Fruit fly (Drosophila melanogaster) whole organism, embryonic: Measurements from ENCODE around the gene CG18473.

Experiments
- C15 ChIP-seq: fragments of 200-800 bp; sonication (Bioruptor generic); IDR thresholded peaks from 3 replicates; pipeline ENCODE4 v1.3.6; 2022; ENCODE audit warnings: missing biosample characterization, missing genetic modification characterization
- CG10147 ChIP-seq: fragments of 200-800 bp; sonication (Bioruptor generic); optimal IDR thresholded peaks from 2 replicates; lab custom pipeline; 2019; ENCODE audit warnings: missing biosample characterization, mild to moderate bottlenecking, missing genetic modification characterization, moderate library complexity
- CG11093 ChIP-seq: fragments of 200-800 bp; sonication (Bioruptor generic); IDR thresholded peaks from 3 replicates; pipeline ENCODE4 v1.3.6; 2022; ENCODE audit warnings: missing biosample characterization, missing genetic modification characterization
- CG11456 ChIP-seq: fragments of 200-800 bp; sonication (Bioruptor generic); IDR thresholded peaks from 3 replicates; pipeline ENCODE4 v1.3.6; 2022; ENCODE audit warnings: missing biosample characterization, missing genetic modification characterization
- CG11560 ChIP-seq: fragments of 200-800 bp; sonication (Bioruptor generic); IDR thresholded peaks from 3 replicates; pipeline ENCODE4 v1.3.6; 2022; ENCODE audit warnings: missing biosample characterization, missing genetic modification characterization
- CG12219 ChIP-seq: fragments of 200-800 bp; sonication (Bioruptor generic); optimal IDR thresholded peaks from 3 replicates; lab custom pipeline; 2018; ENCODE audit warnings: missing biosample characterization, mild to moderate bottlenecking, missing genetic modification characterization
- CG13894 ChIP-seq: fragments of 200-800 bp; sonication (Bioruptor generic); optimal IDR thresholded peaks from 3 replicates; lab custom pipeline; 2018; ENCODE audit warnings: missing biosample characterization, mild to moderate bottlenecking, missing genetic modification characterization, moderate library complexity
- CG16779 ChIP-seq: fragments of 200-800 bp; sonication (Bioruptor generic); IDR thresholded peaks from 2 replicates; pipeline ENCODE4 v1.3.6; 2022; ENCODE audit warnings: missing biosample characterization, missing genetic modification characterization
- CG2202 ChIP-seq: fragments of 200-800 bp; sonication (Bioruptor generic); optimal IDR thresholded peaks from 2 replicates; lab custom pipeline; 2018; ENCODE audit warnings: missing biosample characterization, mild to moderate bottlenecking, missing genetic modification characterization
- CG2875 ChIP-seq: fragments of 200-800 bp; sonication (Bioruptor generic); optimal IDR thresholded peaks from 2 replicates; lab custom pipeline; 2017; ENCODE audit warnings: missing biosample characterization, mild to moderate bottlenecking, missing genetic modification characterization, missing genetic modification reagents
- CG4404 ChIP-seq: fragments of 200-800 bp; sonication (Bioruptor generic); IDR thresholded peaks from 2 replicates; pipeline ENCODE4 v1.3.6; 2022; ENCODE audit warnings: missing biosample characterization, missing genetic modification characterization
- CG4820 ChIP-seq: fragments of 200-800 bp; sonication (Bioruptor generic); optimal IDR thresholded peaks from 3 replicates; lab custom pipeline; 2016; ENCODE audit warnings: missing biosample characterization, missing genetic modification characterization
- CG5180 ChIP-seq: fragments of 200-800 bp; sonication (Bioruptor generic); optimal IDR thresholded peaks from 3 replicates; lab custom pipeline; 2017; ENCODE audit warnings: missing biosample characterization, missing genetic modification characterization, mild to moderate bottlenecking, moderate library complexity, missing genetic modification reagents
- H15 ChIP-seq: fragments of 200-800 bp; sonication (Bioruptor generic); IDR thresholded peaks from 3 replicates; pipeline ENCODE4 v1.3.6; 2022; ENCODE audit warnings: missing biosample characterization, missing genetic modification characterization
- HmgD ChIP-seq: fragments of 200-800 bp; sonication (Bioruptor generic); optimal IDR thresholded peaks from 3 replicates; lab custom pipeline; 2016; ENCODE audit warnings: missing biosample characterization, missing genetic modification characterization
- Hmr ChIP-seq: fragments of 200-800 bp; sonication (Bioruptor generic); optimal IDR thresholded peaks from 3 replicates; lab custom pipeline; 2017; ENCODE audit warnings: mild to moderate bottlenecking, missing biosample characterization, missing genetic modification reagents, missing genetic modification characterization
- Lim3 ChIP-seq: fragments of 200-800 bp; sonication (Bioruptor generic); IDR thresholded peaks from 2 replicates; pipeline ENCODE4 v1.3.6; 2022; ENCODE audit warnings: missing biosample characterization, missing genetic modification characterization
- MTF-1 ChIP-seq: fragments of 200-800 bp; sonication (Bioruptor generic); optimal IDR thresholded peaks from 2 replicates; lab custom pipeline; 2018; ENCODE audit warnings: missing biosample characterization, mild to moderate bottlenecking, missing genetic modification characterization, borderline replicate concordance
- Med ChIP-seq: fragments of 200-800 bp; sonication (Bioruptor generic); peaks from one replicate; lab custom pipeline; 2016; ENCODE audit warnings: missing biosample characterization, missing genetic modification characterization, mild to moderate bottlenecking, inconsistent platforms, moderate library complexity
- Meics ChIP-seq: fragments of 200-800 bp; sonication (Bioruptor generic); optimal IDR thresholded peaks from 2 replicates; lab custom pipeline; 2017; ENCODE audit warnings: missing biosample characterization, mild to moderate bottlenecking, missing genetic modification characterization
- Pdp1 ChIP-seq, 2 experiments: fragments of 200-800 bp; sonication (Bioruptor generic); optimal IDR thresholded peaks; 3 replicates each; lab custom pipeline; 2016; ENCODE audit warnings: missing biosample characterization in 2 of 2, missing genetic modification characterization in 2 of 2, mild to moderate bottlenecking in 1 of 2, moderate library complexity in 1 of 2
- Poxn ChIP-seq: fragments of 200-800 bp; sonication (Bioruptor generic); IDR thresholded peaks from 2 replicates; pipeline ENCODE4 v1.3.6; 2022; ENCODE audit warnings: missing biosample characterization, missing genetic modification characterization
- Rfx ChIP-seq: fragments of 200-800 bp; sonication (Bioruptor generic); IDR thresholded peaks from 2 replicates; pipeline ENCODE4 v1.3.6; 2022; ENCODE audit warnings: missing biosample characterization, missing genetic modification characterization
- chm ChIP-seq: fragments of 200-800 bp; sonication (Bioruptor generic); IDR thresholded peaks from 2 replicates; pipeline ENCODE4 v1.3.6; 2022; ENCODE audit warnings: missing biosample characterization, missing genetic modification characterization
- danr ChIP-seq: fragments of 200-800 bp; sonication (Bioruptor generic); IDR thresholded peaks from 2 replicates; pipeline ENCODE4 v1.3.6; 2022; ENCODE audit warnings: missing biosample characterization, missing genetic modification characterization
- gce ChIP-seq: fragments of 200-800 bp; sonication (Bioruptor generic); IDR thresholded peaks from 3 replicates; pipeline ENCODE4 v1.3.6; 2022; ENCODE audit warnings: missing biosample characterization, missing genetic modification characterization
- gem ChIP-seq: fragments of 200-800 bp; sonication (Bioruptor generic); optimal IDR thresholded peaks from 2 replicates; lab custom pipeline; 2019; ENCODE audit warnings: missing biosample characterization, mild to moderate bottlenecking, missing genetic modification characterization, moderate library complexity
- grn ChIP-seq: fragments of 200-800 bp; sonication (Bioruptor generic); optimal IDR thresholded peaks from 3 replicates; lab custom pipeline; 2017; ENCODE audit warnings: missing biosample characterization, missing genetic modification characterization
- gro ChIP-seq: fragments of 200-800 bp; sonication (Bioruptor generic); optimal IDR thresholded peaks from 2 replicates; lab custom pipeline; 2016; ENCODE audit warnings: missing biosample characterization, missing genetic modification characterization
- sim ChIP-seq: fragments of 200-800 bp; sonication (Bioruptor generic); IDR thresholded peaks from 2 replicates; pipeline ENCODE4 v1.3.6; 2022; ENCODE audit warnings: missing biosample characterization, missing genetic modification characterization
- slp2 ChIP-seq: fragments of 200-800 bp; sonication (Bioruptor generic); optimal IDR thresholded peaks from 2 replicates; lab custom pipeline; 2016; ENCODE audit warnings: missing biosample characterization, missing genetic modification characterization
- so ChIP-seq: fragments of 200-800 bp; sonication (Bioruptor generic); IDR thresholded peaks from 3 replicates; pipeline ENCODE4 v1.3.6; 2022; ENCODE audit warnings: missing biosample characterization, missing genetic modification characterization
- sqz ChIP-seq: fragments of 200-800 bp; sonication (Bioruptor generic); optimal IDR thresholded peaks from 3 replicates; lab custom pipeline; 2018; ENCODE audit warnings: missing biosample characterization, mild to moderate bottlenecking, missing genetic modification characterization
- wek ChIP-seq: fragments of 200-800 bp; sonication (Bioruptor generic); optimal IDR thresholded peaks from 3 replicates; lab custom pipeline; 2018; ENCODE audit warnings: missing biosample characterization, mild to moderate bottlenecking, missing genetic modification characterization, moderate library complexity
- zfh1 ChIP-seq: fragments of 200-800 bp; sonication (Bioruptor generic); IDR thresholded peaks from 3 replicates; pipeline ENCODE4 v1.3.6; 2022; ENCODE audit warnings: missing biosample characterization, missing genetic modification characterization

CG18473 gene

DNA sequence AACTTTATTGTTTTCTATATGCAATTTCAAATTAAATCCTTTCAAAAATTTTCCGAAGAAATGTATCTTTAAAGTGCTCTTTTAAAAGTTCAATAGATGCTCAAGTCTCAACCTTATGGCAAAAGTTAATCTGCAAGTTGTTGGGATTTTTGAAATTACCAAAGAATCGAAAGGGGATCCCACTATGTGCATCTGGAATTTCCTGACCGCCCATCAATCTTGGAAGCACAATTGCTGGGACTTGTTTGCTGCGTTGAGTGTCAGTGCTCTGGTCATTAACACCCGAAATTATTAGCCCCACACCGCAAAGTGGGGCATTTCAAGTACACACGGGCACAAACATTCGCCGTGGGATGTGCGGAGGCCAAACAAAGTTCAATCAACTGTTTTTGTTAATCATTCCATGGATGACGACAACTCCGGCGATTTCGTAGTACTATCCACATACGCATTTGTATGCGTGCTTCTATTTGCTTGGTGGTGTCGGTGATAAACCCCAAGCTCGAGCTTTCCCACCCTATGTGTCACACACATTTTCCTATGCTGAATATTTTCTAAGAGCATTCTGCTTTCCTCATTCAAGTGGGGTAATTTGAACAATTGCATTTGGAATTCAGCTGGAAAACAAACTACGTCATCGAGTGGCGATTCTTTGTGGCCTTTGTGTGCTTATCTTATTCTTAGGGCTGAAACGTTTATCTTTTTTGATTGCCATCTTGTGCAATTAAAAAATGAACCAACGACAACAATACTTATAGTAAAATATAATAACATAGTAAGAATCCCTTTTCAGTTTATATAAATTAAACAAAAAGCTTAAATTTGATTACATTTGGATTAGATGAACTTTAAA is 25.5 kb upstream of the CG18473 start (continued):
- TF ChIP-seq CG12219 (GFP tag; lab: Kevin White, UChicago) (no peak), Meics (GFP tag; lab: Kevin White, UChicago) (no peak), CG4404 (GFP tag; lab: Robert Waterston, UW) (no peak), sim (GFP tag; lab: Robert Waterston, UW) (no peak), so (GFP tag; lab: Robert Waterston, UW) (0 out of 3 replicates have a peak, but pooled peaks have one; percentile 43), wek (GFP tag; lab: Kevin White, UChicago) (peak; percentile 25), gce (GFP tag; lab: Robert Waterston, UW) (no peak), danr (GFP tag; lab: Robert Waterston, UW) (no peak), CG10147 (GFP tag; lab: Kevin White, UChicago) (no peak), HmgD (GFP tag; lab: Kevin White, UChicago) (no peak), CG16779 (0 out of 2 replicates have a peak, but pooled peaks have one; percentile 54), gem (tag; lab: Kevin White, UChicago) (no peak), Lim3 (GFP tag; lab: Robert Waterston, UW) (no peak), MTF-1 (GFP tag; lab: Kevin White, UChicago) (no peak), CG4820 (GFP tag; lab: Kevin White, UChicago) (no peak), CG13894 (tag; lab: Kevin White, UChicago) (peak; percentile 56), C15 (no peak), Pdp1 (GFP tag; optimal IDR thresholded peaks at IDR 0.05; lab: Kevin White, UChicago) (peak in 1 of 2 experiments; percentile 9), CG5180 (GFP tag; lab: Kevin White, UChicago) (no peak)

- TF ChIP-seq gro (no peak), Hmr (no peak), zfh1 (GFP tag; lab: Robert Waterston, UW) (no peak), slp2 (GFP tag; lab: Kevin White, UChicago) (no peak), H15 (no peak), CG11560 (tag; lab: Robert Waterston, UW) (no peak), Poxn (GFP tag; lab: Robert Waterston, UW) (no peak), sqz (GFP tag; lab: Kevin White, UChicago) (no peak), CG2875 (GFP tag; lab: Kevin White, UChicago) (no peak), CG11456 (no peak), Med (GFP tag; lab: Kevin White, UChicago) (peak; percentile 28), chm (GFP tag; lab: Robert Waterston, UW) (0 out of 2 replicates have a peak, but pooled peaks have one; percentile 45), Rfx (0 out of 2 replicates have a peak, but pooled peaks have one; percentile 9), grn (GFP tag; lab: Kevin White, UChicago) (no peak), CG11093 (GFP tag; lab: Robert Waterston, UW) (0 out of 3 replicates have a peak, but pooled peaks have one; percentile 33), CG2202 (tag; lab: Kevin White, UChicago) (no peak)
Observed at dm6 chr3R:9338771-9339170, 24.3 kb upstream of the CG18473 start.
